Worm (Caenorhabditis elegans): Measurements from ENCODE around the gene pkc-1.

DNA sequence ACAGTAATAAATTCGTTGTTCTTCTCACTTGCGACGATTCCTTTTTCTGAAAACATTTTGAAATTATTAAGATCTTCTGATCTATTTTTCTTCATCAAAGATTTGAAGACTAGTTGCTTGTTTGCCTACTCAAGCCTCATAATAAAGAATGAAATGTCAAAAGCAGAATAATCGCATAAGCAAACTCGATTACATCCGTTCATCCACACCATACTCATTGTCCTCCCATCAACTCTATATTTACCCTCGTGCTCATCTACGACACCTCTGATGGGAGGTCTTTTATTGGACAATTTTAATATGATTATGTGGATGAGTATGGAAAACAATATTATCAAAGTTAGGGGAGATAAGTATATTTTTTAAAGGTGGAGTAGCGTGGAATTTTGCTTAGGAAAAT is 1.9 kb upstream of the pkc-1 start:
- TF ChIP-seq flt-1 (GFP tag; IDR thresholded peaks at IDR 0.05) (no peak), scrt-1 (GFP tag; IDR thresholded peaks at IDR 0.05) (no peak), aly-1 (tag; optimal IDR thresholded peaks at IDR 0.05) (no peak), hmbx-1 (tag; optimal IDR thresholded peaks at IDR 0.05) (no peak), hmg-4 (GFP tag; optimal IDR thresholded peaks at IDR 0.05) (no peak), tbx-11 (GFP tag; IDR thresholded peaks at IDR 0.05) (no peak)

Data from whole organism, early embryonic.